Worm (Caenorhabditis elegans): ENCODE data around the gene R10E4.11.

DNA sequence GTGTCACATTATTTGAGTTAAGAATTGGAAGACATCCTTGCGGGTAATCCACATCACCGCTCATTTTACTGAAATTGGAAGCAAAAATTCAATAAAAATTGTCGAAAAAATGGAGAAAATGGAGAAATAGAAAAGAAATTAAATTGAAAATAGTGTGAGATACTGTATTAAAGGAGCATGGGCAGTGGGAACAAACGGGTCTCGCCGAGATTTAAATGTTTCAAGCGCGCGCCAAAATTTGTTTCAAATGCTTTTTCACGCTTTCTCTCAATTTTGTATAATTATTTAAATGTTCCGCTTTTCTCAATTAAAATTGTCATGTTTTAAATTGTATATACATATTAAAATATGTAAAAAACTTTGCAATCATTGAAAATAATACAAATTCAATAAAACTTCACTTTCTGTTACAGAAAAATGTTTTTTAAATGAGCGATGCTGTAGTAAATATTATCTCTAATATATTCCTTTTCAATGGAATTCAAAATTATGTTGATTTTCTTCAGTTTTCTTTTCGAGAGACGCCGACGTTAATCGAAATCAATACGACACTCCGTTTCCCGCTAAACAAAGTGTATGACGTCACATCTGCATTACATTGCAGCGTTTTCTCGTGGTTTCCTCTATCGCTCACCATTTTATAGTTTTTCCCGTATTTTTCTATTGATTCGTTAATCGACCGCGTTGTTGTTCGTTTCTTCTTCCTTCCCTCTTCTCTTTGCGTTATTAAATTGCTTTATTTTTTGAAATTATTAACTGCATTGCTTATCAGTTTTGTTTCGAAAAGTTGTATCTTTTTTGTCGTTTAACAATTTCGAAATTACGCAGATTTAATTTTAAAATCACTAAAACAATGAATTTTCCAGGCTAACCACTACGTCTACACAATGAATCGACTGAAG is 12.5 kb upstream of the R10E4.11 start, which contains the start of the genes evl-14 and dcn-1:
- TF ChIP-seq tlf-1 (GFP tag; optimal IDR thresholded peaks at IDR 0.05) (no peak), ceh-100 (GFP tag; IDR thresholded peaks at IDR 0.05) (no peak), unc-62 (GFP tag; optimal IDR thresholded peaks at IDR 0.05) (no peak), snpc-4 (GFP tag; optimal IDR thresholded peaks at IDR 0.05) (no peak), snpc-4 (tag; optimal IDR thresholded peaks at IDR 0.05) (peak in 1 of 4 experiments; percentile 11), tbp1 (GFP tag; optimal IDR thresholded peaks at IDR 0.05) (no peak), sdz-38 (tag; optimal IDR thresholded peaks at IDR 0.05) (no peak), lir-1 (GFP tag; conservative IDR thresholded peaks at IDR 0.05) (no peak), egrh-3 (GFP tag; IDR thresholded peaks at IDR 0.05) (no peak)

All from whole organism, young adult.